Fruit fly (Drosophila melanogaster): Measurements from ENCODE around the gene Usp47.

DNA sequence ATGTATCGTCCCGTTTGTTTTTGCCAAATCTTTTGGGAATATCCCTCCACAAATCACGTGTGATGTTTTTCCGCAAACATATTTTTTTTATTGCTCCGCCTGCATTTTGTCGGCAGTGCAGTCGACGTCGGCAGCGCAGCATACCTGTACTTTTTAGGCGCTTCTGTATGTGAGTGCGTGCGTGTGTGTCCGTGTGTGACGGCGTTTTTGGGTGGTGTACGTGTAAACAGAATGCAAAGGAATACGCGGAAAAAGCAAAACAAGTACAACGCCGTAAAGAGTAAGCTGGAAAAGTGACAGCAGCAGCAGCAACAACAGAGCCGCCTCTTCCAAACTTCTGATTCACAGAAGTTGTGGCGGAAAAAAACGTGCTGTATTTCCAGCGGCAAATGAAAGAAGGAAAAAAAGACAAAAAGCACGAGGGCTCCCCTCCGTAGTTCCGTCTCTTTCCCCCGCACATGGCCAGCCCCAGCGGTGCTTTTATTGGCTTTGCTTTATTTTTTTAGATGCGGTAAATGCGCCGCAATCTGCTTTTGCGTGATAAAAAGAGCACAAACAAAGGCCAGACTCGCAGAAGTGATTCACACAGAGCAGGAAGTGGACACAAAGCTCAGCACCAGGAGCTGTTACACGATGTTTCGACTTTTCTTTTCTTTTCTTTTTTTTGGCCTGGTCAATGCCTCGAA, 17.5 kb downstream of the Usp47 start:
- TF ChIP-seq CG3919 (GFP tag; optimal IDR thresholded peaks at IDR 0.05) = peak; percentile 12
- TF ChIP-seq Sox102F (GFP tag; optimal IDR thresholded peaks at IDR 0.05) = no peak
- no peak for TF ChIP-seq CG8632 (GFP tag; optimal IDR thresholded peaks at IDR 0.05)
- TF ChIP-seq acj6 (GFP tag; optimal IDR thresholded peaks at IDR 0.05) = no peak
- TF ChIP-seq CG10631 (GFP tag; optimal IDR thresholded peaks at IDR 0.05) = no peak
- TF ChIP-seq svp (GFP tag) = no peak
- TF ChIP-seq Eip93F (GFP tag; optimal IDR thresholded peaks at IDR 0.05) = peak; percentile 50
- peak; percentile 85 for TF ChIP-seq CG1621 (tag; optimal IDR thresholded peaks at IDR 0.05)
- TF ChIP-seq CG9139 (GFP tag; optimal IDR thresholded peaks at IDR 0.05) = peak; percentile 94

Data from whole organism, prepupa.